Worm (Caenorhabditis elegans): ENCODE data around the gene C06H5.13.

DNA sequence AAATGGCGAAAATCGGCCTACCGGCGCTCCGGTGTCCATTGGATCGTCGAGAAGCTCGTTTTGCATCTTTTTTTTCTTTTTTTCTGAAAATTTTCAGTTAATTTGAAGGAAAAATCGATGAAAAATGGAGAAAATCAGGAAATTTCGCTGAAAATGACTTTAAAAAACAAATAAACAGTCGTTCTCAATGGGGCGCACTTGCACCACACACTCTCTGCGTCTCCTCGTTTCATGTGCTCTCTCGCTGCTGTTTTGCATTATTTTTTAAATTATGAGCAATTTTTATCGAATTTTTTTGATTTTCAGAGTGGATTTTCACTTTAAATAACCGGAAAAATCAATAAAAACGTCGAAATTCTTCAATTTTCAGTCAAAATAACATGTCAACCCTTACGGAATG, 27.0 kb downstream of the C06H5.13 start, which contains the start of gene csn-1:
- TF ChIP-seq flt-1 (GFP tag; IDR thresholded peaks at IDR 0.05) (no peak), klf-2 (GFP tag; conservative IDR thresholded peaks at IDR 0.05) (no peak), ztf-23 (GFP tag; IDR thresholded peaks at IDR 0.05) (no peak), T22C8.4 (GFP tag; IDR thresholded peaks at IDR 0.05) (no peak)
